Fruit fly (Drosophila melanogaster) whole organism, pupa: ENCODE measurements around the gene CG32023.

Experiments
- CG12605 ChIP-seq: fragments of 200-800 bp; sonication (Bioruptor generic); IDR thresholded peaks from 2 replicates; pipeline ENCODE4 v1.3.6; 2022; ENCODE audit warnings: missing biosample characterization, missing genetic modification characterization
- CG4496 ChIP-seq: fragments of 200-800 bp; sonication (Bioruptor generic); IDR thresholded peaks from 3 replicates; pipeline ENCODE4 v1.3.6; 2022; ENCODE audit warnings: missing biosample characterization, missing genetic modification characterization
- CG8301 ChIP-seq: fragments of 200-800 bp; sonication (Bioruptor generic); optimal IDR thresholded peaks from 2 replicates; lab custom pipeline; 2018; ENCODE audit warnings: missing biosample characterization, mild to moderate bottlenecking, missing genetic modification characterization
- EcR ChIP-seq: fragments of 200-800 bp; sonication (Bioruptor generic); optimal IDR thresholded peaks from 3 replicates; lab custom pipeline; 2019; ENCODE audit warnings: missing biosample characterization, missing genetic modification characterization, mild to moderate bottlenecking, moderate library complexity, missing genetic modification reagents
- fd96Ca ChIP-seq: fragments of 200-800 bp; sonication (Bioruptor generic); IDR thresholded peaks from 3 replicates; pipeline ENCODE4 v1.3.6; 2022; ENCODE audit warnings: missing biosample characterization, missing genetic modification characterization
- gl ChIP-seq: fragments of 200-800 bp; sonication (Bioruptor generic); optimal IDR thresholded peaks from 2 replicates; lab custom pipeline; 2018; ENCODE audit warnings: missing biosample characterization, mild to moderate bottlenecking, missing genetic modification characterization
- rn ChIP-seq: fragments of 200-800 bp; sonication (Bioruptor generic); IDR thresholded peaks from 2 replicates; pipeline ENCODE4 v1.3.6; 2022; ENCODE audit warnings: missing biosample characterization, missing genetic modification characterization

DNA sequence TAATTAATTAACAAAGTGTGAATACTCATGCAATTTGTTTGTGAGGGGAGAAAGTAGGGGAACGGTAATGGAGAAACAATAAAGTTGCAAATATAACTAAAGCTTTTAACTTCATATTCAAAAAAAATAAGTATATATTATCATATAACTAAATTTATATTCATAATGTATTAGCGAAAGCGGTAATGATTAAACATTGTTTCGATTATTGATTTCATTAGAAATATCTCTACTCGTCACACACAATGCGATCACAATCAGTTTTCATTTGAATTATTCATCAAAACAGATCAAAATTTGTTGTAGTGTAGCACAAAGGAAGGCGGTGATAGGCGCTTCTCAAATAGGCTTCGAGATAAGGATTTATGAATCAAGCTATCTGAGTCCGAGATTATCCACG lies 48.3 kb downstream of the CG32023 start, which contains the start of gene CG6576:
- no peak for TF ChIP-seq EcR (GFP tag; lab: Kevin White, UChicago)
- no peak for TF ChIP-seq gl (tag; lab: Kevin White, UChicago)
- TF ChIP-seq rn (GFP tag; lab: Robert Waterston, UW), result no peak
- TF ChIP-seq CG4496 (GFP tag; lab: Robert Waterston, UW), result no peak
- TF ChIP-seq CG8301 (tag; lab: Kevin White, UChicago), result no peak
- TF ChIP-seq CG12605 (GFP tag; lab: Robert Waterston, UW), result no peak
- TF ChIP-seq fd96Ca (GFP tag; lab: Robert Waterston, UW), result no peak
